Fruit fly (Drosophila melanogaster): ENCODE data around the gene cysu.

DNA sequence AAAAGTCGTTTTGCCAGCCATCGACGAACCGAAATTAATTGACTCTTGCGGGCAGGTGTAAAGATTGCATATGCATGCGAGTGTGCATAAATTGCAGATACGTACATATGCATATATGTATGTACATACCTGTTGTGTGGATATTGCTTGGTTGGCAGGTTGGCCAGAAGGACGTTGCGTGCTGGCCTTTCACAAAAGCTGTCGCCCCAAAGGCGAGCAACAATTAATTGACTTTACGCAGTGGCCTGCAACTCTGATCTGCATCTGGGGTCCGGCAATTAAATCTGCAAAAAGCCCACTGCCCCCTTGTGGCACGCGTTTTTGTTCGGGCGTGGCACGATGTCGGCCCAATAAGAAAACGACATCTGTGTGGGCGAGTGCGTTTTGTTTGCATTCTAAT lies 7.5 kb downstream of the cysu start:
- no peak for TF ChIP-seq CG8478 (optimal IDR thresholded peaks at IDR 0.05)
- TF ChIP-seq CTCF (optimal IDR thresholded peaks at IDR 0.05), result no peak

Measured in S2 (cell line).